Worm (Caenorhabditis elegans) whole organism, L2 larva: ENCODE measurements around the gene dhs-27.

Source experiments
- C34F6.9 ChIP-seq: fragments of 150-350 bp; optimal IDR thresholded peaks from 2 replicates; lab custom pipeline; 2014; ENCODE audit warnings: missing biosample characterization, missing genetic modification characterization
- ZK546.5 ChIP-seq: sonication (generic microtip); optimal IDR thresholded peaks from 2 replicates; lab custom pipeline; 2017; ENCODE audit warnings: missing biosample characterization, missing genetic modification characterization
- ama-1 ChIP-seq: fragments of 150-350 bp; optimal IDR thresholded peaks from 2 replicates; lab custom pipeline; 2018; ENCODE audit warnings: inconsistent platforms
- ceh-82 ChIP-seq: fragments of 150-350 bp; optimal IDR thresholded peaks from 2 replicates; lab custom pipeline; 2014; ENCODE audit warnings: missing biosample characterization, missing genetic modification characterization
- dmd-4 ChIP-seq: sonication (generic microtip); optimal IDR thresholded peaks from 2 replicates; lab custom pipeline; 2017; ENCODE audit warnings: missing biosample characterization, missing genetic modification characterization
- elt-3 ChIP-seq: sonication (generic microtip); optimal IDR thresholded peaks from 2 replicates; lab custom pipeline; 2017; ENCODE audit warnings: missing biosample characterization, missing genetic modification characterization
- lin-11 ChIP-seq: fragments of 150-350 bp; sonication (generic microtip); optimal IDR thresholded peaks from 2 replicates; lab custom pipeline; 2014; ENCODE audit warnings: missing biosample characterization, missing genetic modification characterization, inconsistent platforms, mixed read lengths
- mab-5 ChIP-seq: fragments of 150-350 bp; optimal IDR thresholded peaks from 2 replicates; lab custom pipeline; 2014; ENCODE audit warnings: missing biosample characterization, missing genetic modification characterization
- mbf-1 ChIP-seq: sonication (generic microtip); optimal IDR thresholded peaks from 2 replicates; lab custom pipeline; 2017; ENCODE audit warnings: missing biosample characterization, missing genetic modification characterization
- mdl-1 ChIP-seq, 2 experiments: fragments of 150-350 bp in 1 of 2; sonication (generic microtip) in 1 of 2; optimal IDR thresholded peaks; 2 replicates each; lab custom pipeline; 2017; ENCODE audit warnings: missing biosample characterization in 2 of 2, missing genetic modification characterization in 2 of 2
- nhr-237 ChIP-seq: fragments of 150-350 bp; optimal IDR thresholded peaks from 2 replicates; lab custom pipeline; 2014; ENCODE audit warnings: missing biosample characterization, missing genetic modification characterization
- skn-1 ChIP-seq: sonication (generic microtip); optimal IDR thresholded peaks from 2 replicates; lab custom pipeline; 2017; ENCODE audit warnings: missing biosample characterization, missing genetic modification characterization

DNA sequence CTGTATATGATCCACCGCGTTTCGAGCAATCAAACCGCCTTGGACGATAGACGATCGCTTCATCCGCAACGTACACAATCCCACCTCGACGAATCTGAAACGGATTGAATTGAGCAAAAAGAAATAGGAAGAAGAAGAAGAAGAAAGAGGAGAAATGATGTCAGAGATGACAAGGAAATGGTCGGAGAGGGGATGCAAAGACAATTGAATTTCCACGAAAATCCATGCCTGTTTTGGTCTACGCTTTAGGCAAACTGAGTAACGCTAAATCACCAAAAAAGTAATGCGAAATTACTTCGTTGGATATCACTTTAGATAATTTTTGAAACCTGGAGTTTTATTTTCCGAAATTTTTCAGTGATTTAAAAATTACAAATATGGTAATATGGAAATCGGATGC, 14.6 kb upstream of the dhs-27 start:
- no peak for TF ChIP-seq mdl-1 (tag; optimal IDR thresholded peaks at IDR 0.05; lab: Kevin White, UChicago)
- no peak for TF ChIP-seq C34F6.9 (tag; lab: Kevin White, UChicago)
- no peak for TF ChIP-seq nhr-237 (tag; lab: Kevin White, UChicago)
- no peak for TF ChIP-seq ceh-82 (tag; lab: Kevin White, UChicago)
- TF ChIP-seq elt-3 (tag; lab: Kevin White, UChicago) = no peak
- no peak for TF ChIP-seq ZK546.5 (tag; lab: Kevin White, UChicago)
- TF ChIP-seq ama-1 (lab: Kevin White, UChicago) = no peak
- TF ChIP-seq lin-11 (tag; lab: Kevin White, UChicago) = no peak
- TF ChIP-seq skn-1 (tag; lab: Kevin White, UChicago) = no peak
- TF ChIP-seq mab-5 (tag; lab: Kevin White, UChicago) = no peak
- no peak for TF ChIP-seq mbf-1 (tag; lab: Kevin White, UChicago)
- no peak for TF ChIP-seq dmd-4
